Fruit fly (Drosophila melanogaster): ENCODE data around the gene Prat.

DNA sequence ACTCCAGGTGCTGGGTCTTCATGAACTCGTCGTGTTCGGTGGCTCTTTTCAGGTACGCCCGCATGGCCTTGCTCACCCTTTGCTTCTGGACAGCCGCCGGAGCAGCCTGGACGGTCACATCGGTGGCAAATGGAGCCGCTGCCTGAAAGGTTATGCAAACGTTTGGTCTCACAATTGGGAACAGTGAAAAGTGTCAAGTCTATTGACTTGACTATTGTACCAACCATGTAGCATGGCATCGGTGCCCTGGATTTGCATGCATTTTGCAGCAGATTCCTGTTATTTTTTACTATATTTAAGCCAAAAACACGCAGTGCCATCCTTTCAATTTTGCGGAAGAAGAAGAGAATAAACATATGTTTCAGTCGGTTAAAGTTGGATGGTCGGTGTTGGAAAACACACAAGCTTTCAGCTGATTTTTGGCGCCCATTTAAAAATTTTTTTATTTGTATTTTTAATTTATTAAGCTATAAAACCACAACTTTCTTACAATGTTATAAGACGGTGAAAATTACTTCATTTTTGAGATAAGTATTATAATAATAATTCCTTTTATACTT lies 9.2 kb downstream of the Prat start, which contains the start of gene mRpS9:
- TF ChIP-seq OdsH (GFP tag; optimal IDR thresholded peaks at IDR 0.05) (no peak), Lpt (GFP tag; optimal IDR thresholded peaks at IDR 0.05) (no peak), CG10669 (GFP tag; optimal IDR thresholded peaks at IDR 0.05) (no peak), Gug (GFP tag; IDR thresholded peaks at IDR 0.05) (no peak), CG6276 (GFP tag; optimal IDR thresholded peaks at IDR 0.05) (no peak), CG10631 (GFP tag; optimal IDR thresholded peaks at IDR 0.05) (no peak), pdm3 (GFP tag; optimal IDR thresholded peaks at IDR 0.05) (no peak), CG6792 (GFP tag; optimal IDR thresholded peaks at IDR 0.05) (no peak)
